Worm (Caenorhabditis elegans): ENCODE measurements around the gene nmt-1.

ce11 chrIII:6072937-6073336 is 43.2 kb downstream of the nmt-1 start:
- no peak for TF ChIP-seq tbx-37 (GFP tag; conservative IDR thresholded peaks at IDR 0.05)
- TF ChIP-seq tra-4 (tag; optimal IDR thresholded peaks at IDR 0.05), result no peak
- TF ChIP-seq F13C5.2 (tag; optimal IDR thresholded peaks at IDR 0.05), result no peak
- no peak for TF ChIP-seq sea-1 (GFP tag; conservative IDR thresholded peaks at IDR 0.05)
- TF ChIP-seq scrt-1 (GFP tag; IDR thresholded peaks at IDR 0.05), result no peak
- no peak for TF ChIP-seq ets-7 (tag; optimal IDR thresholded peaks at IDR 0.05)
- TF ChIP-seq ama-1 (optimal IDR thresholded peaks at IDR 0.05), result no peak
- TF ChIP-seq pes-1 (GFP tag; IDR thresholded peaks at IDR 0.05), result no peak
- TF ChIP-seq ceh-36 (tag; optimal IDR thresholded peaks at IDR 0.05), result no peak
- TF ChIP-seq hmbx-1 (tag; optimal IDR thresholded peaks at IDR 0.05), result no peak
- TF ChIP-seq hnd-1 (tag; optimal IDR thresholded peaks at IDR 0.05), result no peak
- TF ChIP-seq ceh-13 (GFP tag; optimal IDR thresholded peaks at IDR 0.05), result no peak
- TF ChIP-seq tbx-11 (GFP tag; IDR thresholded peaks at IDR 0.05), result no peak
- TF ChIP-seq flt-1 (GFP tag; IDR thresholded peaks at IDR 0.05), result no peak
